Worm (Caenorhabditis elegans) whole organism, L4 larva: ENCODE data around the gene madf-8.

Experiments used
- D1046.2 ChIP-seq: fragments of 200-800 bp; sonication (Bioruptor generic); IDR thresholded peaks from 2 replicates; pipeline ENCODE4 v1.3.6; 2022; ENCODE audit warnings: missing genetic modification characterization, missing compliant biosample characterization
- T26A8.4 ChIP-seq: fragments of 200-800 bp; sonication (Bioruptor generic); IDR thresholded peaks from 2 replicates; pipeline ENCODE4 v1.3.6; 2022; ENCODE audit warnings: missing genetic modification characterization, missing compliant biosample characterization
- Y5F2A.4 ChIP-seq: fragments of 200-800 bp; sonication (Bioruptor generic); optimal IDR thresholded peaks from 2 replicates; lab custom pipeline; 2018; ENCODE audit warnings: mild to moderate bottlenecking, missing genetic modification characterization, missing compliant biosample characterization
- ZK337.2 ChIP-seq: fragments of 200-800 bp; sonication (Bioruptor generic); IDR thresholded peaks from 2 replicates; pipeline ENCODE4 v1.3.6; 2022; ENCODE audit warnings: missing genetic modification reagents, missing genetic modification characterization, missing compliant biosample characterization
- ZK546.5 ChIP-seq, 2 experiments: sonication (generic microtip); optimal IDR thresholded peaks; 2 replicates each; lab custom pipeline; 2017; ENCODE audit warnings: missing biosample characterization in 2 of 2, missing genetic modification characterization in 2 of 2
- aha-1 ChIP-seq: fragments of 150-350 bp; peaks from one replicate; lab custom pipeline; 2014; ENCODE audit warnings: missing biosample characterization, missing genetic modification characterization
- ama-1 ChIP-seq: fragments of 150-350 bp; optimal IDR thresholded peaks from 2 replicates; lab custom pipeline; 2014; ENCODE audit warnings: inconsistent platforms, mixed read lengths
- attf-4 ChIP-seq: sonication (generic microtip); optimal IDR thresholded peaks from 3 replicates; lab custom pipeline; 2017; ENCODE audit warnings: missing biosample characterization, missing genetic modification characterization
- ceh-20 ChIP-seq: fragments of 200-800 bp; sonication (Bioruptor generic); IDR thresholded peaks from 2 replicates; pipeline ENCODE4 v1.3.6; 2022; ENCODE audit warnings: missing genetic modification reagents, missing genetic modification characterization, missing compliant biosample characterization
- ceh-28 ChIP-seq: fragments of 150-350 bp; optimal IDR thresholded peaks from 2 replicates; lab custom pipeline; 2014; ENCODE audit warnings: missing biosample characterization, missing genetic modification reagents, missing genetic modification characterization
- ceh-62 ChIP-seq: sonication (generic microtip); optimal IDR thresholded peaks from 2 replicates; lab custom pipeline; 2017; ENCODE audit warnings: missing biosample characterization, missing genetic modification characterization
- ceh-82 ChIP-seq: sonication (generic microtip); optimal IDR thresholded peaks from 2 replicates; lab custom pipeline; 2017; ENCODE audit warnings: missing biosample characterization, missing genetic modification characterization
- ctbp-1 ChIP-seq: fragments of 200-800 bp; sonication (Bioruptor generic); IDR thresholded peaks from 2 replicates; pipeline ENCODE4 v1.3.6; 2022; ENCODE audit warnings: missing genetic modification reagents, missing genetic modification characterization, missing compliant biosample characterization
- dmd-6 ChIP-seq: fragments of 200-800 bp; sonication (Bioruptor generic); IDR thresholded peaks from 2 replicates; pipeline ENCODE4 v1.3.6; 2022; ENCODE audit warnings: missing genetic modification reagents, missing genetic modification characterization, missing compliant biosample characterization
- dpl-1 ChIP-seq: fragments of 150-350 bp; optimal IDR thresholded peaks from 2 replicates; lab custom pipeline; 2014; ENCODE audit warnings: missing biosample characterization, missing genetic modification reagents, missing genetic modification characterization
- duxl-1 ChIP-seq: sonication (generic microtip); optimal IDR thresholded peaks from 2 replicates; lab custom pipeline; 2016; ENCODE audit warnings: mild to moderate bottlenecking, missing genetic modification characterization, moderate library complexity, missing compliant biosample characterization; ENCODE audit not compliant: poor library complexity
- egl-43 ChIP-seq: fragments of 200-800 bp; sonication (Bioruptor generic); IDR thresholded peaks from 2 replicates; pipeline ENCODE4 v1.3.6; 2022; ENCODE audit warnings: missing genetic modification reagents, missing genetic modification characterization, missing compliant biosample characterization
- fkh-10 ChIP-seq: fragments of 150-350 bp; optimal IDR thresholded peaks from 2 replicates; lab custom pipeline; 2014; ENCODE audit warnings: missing biosample characterization, missing genetic modification reagents, missing genetic modification characterization
- gei-8 ChIP-seq: fragments of 200-800 bp; sonication (Bioruptor generic); optimal IDR thresholded peaks from 2 replicates; lab custom pipeline; 2018; ENCODE audit warnings: mild to moderate bottlenecking, missing genetic modification characterization, missing compliant biosample characterization
- hif-1 ChIP-seq, 2 experiments: sonication (generic microtip); optimal IDR thresholded peaks; 2 replicates each; lab custom pipeline; 2016 to 2017; ENCODE audit warnings: missing compliant biosample characterization in 2 of 2, missing genetic modification characterization in 2 of 2, missing genetic modification reagents in 2 of 2, missing genotype in 2 of 2, mild to moderate bottlenecking in 1 of 2
- hlh-11 ChIP-seq: fragments of 200-800 bp; sonication (Bioruptor generic); optimal IDR thresholded peaks from 2 replicates; lab custom pipeline; 2018; ENCODE audit warnings: mild to moderate bottlenecking, missing genetic modification characterization, missing compliant biosample characterization
- jun-1 ChIP-seq: fragments of 150-350 bp; optimal IDR thresholded peaks from 2 replicates; lab custom pipeline; 2014; ENCODE audit warnings: missing biosample characterization, missing genetic modification reagents, missing genetic modification characterization
- lin-13 ChIP-seq: fragments of 150-350 bp; optimal IDR thresholded peaks from 2 replicates; lab custom pipeline; 2014; ENCODE audit warnings: missing biosample characterization, missing genetic modification reagents, missing genetic modification characterization
- lin-29 ChIP-seq: fragments of 200-800 bp; sonication (Bioruptor generic); IDR thresholded peaks from 2 replicates; pipeline ENCODE4 v1.3.6; 2022; ENCODE audit warnings: missing genetic modification reagents, missing genetic modification characterization, missing compliant biosample characterization
- lin-38 ChIP-seq: fragments of 200-800 bp; sonication (Bioruptor generic); IDR thresholded peaks from 2 replicates; pipeline ENCODE4 v1.3.6; 2022; ENCODE audit warnings: missing genetic modification reagents, missing genetic modification characterization, missing compliant biosample characterization
- lin-39 ChIP-seq: fragments of 150-350 bp; optimal IDR thresholded peaks from 2 replicates; lab custom pipeline; 2014; ENCODE audit warnings: missing biosample characterization, missing genetic modification reagents, missing genetic modification characterization
- lsy-2 ChIP-seq, 2 experiments: fragments of 150-350 bp in 1 of 2; sonication (generic microtip) in 1 of 2; optimal IDR thresholded peaks; 2 replicates each; lab custom pipeline; 2014 to 2017; ENCODE audit warnings: missing biosample characterization in 2 of 2, missing genetic modification characterization in 2 of 2
- madf-9 ChIP-seq: fragments of 200-800 bp; sonication (Bioruptor generic); conservative IDR thresholded peaks from 2 replicates; pipeline ENCODE4 v1.3.6; 2022; ENCODE audit warnings: missing genetic modification reagents, missing genetic modification characterization, missing compliant biosample characterization
- mdl-1 ChIP-seq, 2 experiments: fragments of 150-350 bp in 1 of 2; sonication (generic microtip) in 1 of 2; optimal IDR thresholded peaks; 2 replicates each; lab custom pipeline; 2014 to 2017; ENCODE audit warnings: missing biosample characterization in 2 of 2, missing genetic modification characterization in 2 of 2
- mes-2 ChIP-seq: sonication (generic microtip); optimal IDR thresholded peaks from 2 replicates; lab custom pipeline; 2016; ENCODE audit warnings: missing genotype, mild to moderate bottlenecking, missing genetic modification characterization, missing compliant biosample characterization; ENCODE audit not compliant: poor library complexity, severe bottlenecking
- mxl-3 ChIP-seq: fragments of 200-800 bp; sonication (Bioruptor generic); optimal IDR thresholded peaks from 2 replicates; lab custom pipeline; 2018; ENCODE audit warnings: mild to moderate bottlenecking, missing genetic modification characterization, missing compliant biosample characterization
- nhr-25 ChIP-seq: sonication (generic microtip); optimal IDR thresholded peaks from 2 replicates; lab custom pipeline; 2017; ENCODE audit warnings: missing genetic modification characterization, mild to moderate bottlenecking, missing compliant biosample characterization, antibody characterized with exemption, moderate library complexity, borderline replicate concordance; ENCODE audit not compliant: insufficient read depth
- nhr-28 ChIP-seq: fragments of 150-350 bp; optimal IDR thresholded peaks from 2 replicates; lab custom pipeline; 2014; ENCODE audit warnings: missing biosample characterization, missing genetic modification characterization
- nhr-41 ChIP-seq: fragments of 200-800 bp; sonication (Bioruptor generic); IDR thresholded peaks from 2 replicates; pipeline ENCODE4 v1.3.6; 2022; ENCODE audit warnings: missing genetic modification reagents, missing genetic modification characterization, missing compliant biosample characterization
- nhr-42 ChIP-seq: fragments of 200-800 bp; sonication (Bioruptor generic); IDR thresholded peaks from 2 replicates; pipeline ENCODE4 v1.3.6; 2022; ENCODE audit warnings: missing genetic modification characterization, missing compliant biosample characterization
- nhr-48 ChIP-seq: sonication (generic microtip); optimal IDR thresholded peaks from 2 replicates; lab custom pipeline; 2016; ENCODE audit warnings: mild to moderate bottlenecking, missing genetic modification characterization, missing compliant biosample characterization
- nhr-6 ChIP-seq: fragments of 150-350 bp; optimal IDR thresholded peaks from 2 replicates; lab custom pipeline; 2014; ENCODE audit warnings: missing biosample characterization, missing genetic modification characterization
- php-3 ChIP-seq: fragments of 200-800 bp; sonication (Bioruptor generic); IDR thresholded peaks from 2 replicates; pipeline ENCODE4 v1.3.6; 2022; ENCODE audit warnings: missing genetic modification reagents, missing genetic modification characterization, missing compliant biosample characterization
- rbr-2 ChIP-seq: sonication (generic microtip); optimal IDR thresholded peaks from 2 replicates; lab custom pipeline; 2016; ENCODE audit warnings: missing genotype, missing genetic modification characterization, missing compliant biosample characterization
- saeg-2 ChIP-seq: fragments of 200-800 bp; sonication (Bioruptor generic); IDR thresholded peaks from 2 replicates; pipeline ENCODE4 v1.3.6; 2022; ENCODE audit warnings: missing genetic modification reagents, missing genetic modification characterization, missing compliant biosample characterization
- sdz-12 ChIP-seq: fragments of 200-800 bp; sonication (Bioruptor generic); optimal IDR thresholded peaks from 2 replicates; lab custom pipeline; 2018; ENCODE audit warnings: mild to moderate bottlenecking, missing genetic modification characterization, missing compliant biosample characterization
- set-16 ChIP-seq: fragments of 200-800 bp; sonication (Bioruptor generic); IDR thresholded peaks from 2 replicates; pipeline ENCODE4 v1.3.6; 2022; ENCODE audit warnings: missing genetic modification reagents, missing genetic modification characterization, missing compliant biosample characterization
- skn-1 ChIP-seq: fragments of 150-350 bp; optimal IDR thresholded peaks from 2 replicates; lab custom pipeline; 2014; ENCODE audit warnings: missing biosample characterization, missing genetic modification characterization
- snpc-4 ChIP-seq: fragments of 150-350 bp; optimal IDR thresholded peaks from 2 replicates; lab custom pipeline; 2014; ENCODE audit warnings: missing biosample characterization, missing genetic modification characterization
- spr-3 ChIP-seq: fragments of 200-800 bp; sonication (Bioruptor generic); optimal IDR thresholded peaks from 2 replicates; lab custom pipeline; 2018; ENCODE audit warnings: mild to moderate bottlenecking, missing genetic modification characterization, missing compliant biosample characterization
- unc-130 ChIP-seq: sonication (generic microtip); optimal IDR thresholded peaks from 2 replicates; lab custom pipeline; 2016; ENCODE audit warnings: missing genetic modification reagents, missing genetic modification characterization, missing compliant biosample characterization
- unc-39 ChIP-seq: sonication (generic microtip); optimal IDR thresholded peaks from 2 replicates; lab custom pipeline; 2017; ENCODE audit warnings: missing biosample characterization, missing genetic modification characterization
- unc-62 ChIP-seq, 3 experiments: fragments of 150-350 bp in 1 of 3; sonication (generic microtip); optimal IDR thresholded peaks in 2 of 3; peaks in 1 of 3; 1 replicate in 1 of 3; 2 replicates in 2 of 3; lab custom pipeline; 2014 to 2017; ENCODE audit warnings: missing biosample characterization in 3 of 3, missing genetic modification characterization in 3 of 3, missing genetic modification reagents in 3 of 3, missing genotype in 1 of 3
- vab-7 ChIP-seq: fragments of 200-800 bp; sonication (Bioruptor generic); IDR thresholded peaks from 2 replicates; pipeline ENCODE4 v1.3.6; 2022; ENCODE audit warnings: missing genetic modification reagents, missing genetic modification characterization, missing compliant biosample characterization
- zip-11 ChIP-seq: fragments of 200-800 bp; sonication (Bioruptor generic); IDR thresholded peaks from 2 replicates; pipeline ENCODE4 v1.3.6; 2022; ENCODE audit warnings: missing genetic modification characterization, missing compliant biosample characterization
- ztf-11 ChIP-seq: fragments of 150-350 bp; optimal IDR thresholded peaks from 2 replicates; lab custom pipeline; 2014; ENCODE audit warnings: missing biosample characterization, missing genetic modification characterization

madf-8 gene

DNA sequence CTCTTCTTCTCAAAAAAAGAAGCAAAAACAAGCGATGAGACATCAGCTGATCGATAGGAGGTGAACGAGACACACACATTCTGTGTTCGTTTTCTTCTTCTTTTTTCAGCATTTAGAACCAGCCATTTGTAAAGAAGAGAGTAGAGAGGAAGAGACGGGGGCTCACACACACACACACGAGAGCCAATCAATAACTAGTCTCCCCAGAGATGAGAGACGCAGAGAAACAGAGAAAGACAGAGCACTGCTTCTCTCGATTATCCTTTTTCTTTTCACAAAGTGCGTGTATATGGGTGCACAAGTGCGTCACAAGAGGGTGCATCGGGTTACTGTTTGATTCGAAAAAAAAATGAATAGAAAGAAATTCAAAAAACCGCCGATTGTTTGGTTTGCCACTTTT, 26.7 kb upstream of the madf-8 start:
- TF ChIP-seq ZK546.5 (tag; optimal IDR thresholded peaks at IDR 0.05; lab: Kevin White, UChicago): no peak
- peak; percentile 94 for TF ChIP-seq aha-1 (tag; lab: Kevin White, UChicago)
- TF ChIP-seq saeg-2 (GFP tag; lab: Robert Waterston, UW): peak; percentile 9; the same call in 1 of the 2 replicates
- peak; percentile 72 for TF ChIP-seq egl-43 (GFP tag; lab: Robert Waterston, UW)
- no peak for TF ChIP-seq jun-1 (tag; lab: Kevin White, UChicago)
- TF ChIP-seq sdz-12 (GFP tag; lab: Kevin White, UChicago): no peak
- no peak for TF ChIP-seq unc-62 (GFP tag; optimal IDR thresholded peaks at IDR 0.05 in 1 of 2; lab: Kevin White, UChicago)
- no peak for TF ChIP-seq unc-62 (tag; optimal IDR thresholded peaks at IDR 0.05; lab: Kevin White, UChicago)
- TF ChIP-seq rbr-2 (tag; lab: Kevin White, UChicago): peak; percentile 85
- peak; percentile 61 for TF ChIP-seq lin-39 (tag; lab: Kevin White, UChicago)
- peak; percentile 78 for TF ChIP-seq hlh-11 (tag; lab: Kevin White, UChicago)
- TF ChIP-seq zip-11 (GFP tag; lab: Robert Waterston, UW): no peak
- no peak for TF ChIP-seq snpc-4 (tag; lab: Kevin White, UChicago)
- no peak for TF ChIP-seq mxl-3 (GFP tag; lab: Kevin White, UChicago)
- no peak for TF ChIP-seq ZK337.2 (GFP tag; lab: Robert Waterston, UW)
- TF ChIP-seq nhr-48: peak; percentile 33
- TF ChIP-seq php-3 (GFP tag; lab: Robert Waterston, UW): no peak
- peak in 1 of 2 experiments; percentile 56 for TF ChIP-seq mdl-1 (tag; optimal IDR thresholded peaks at IDR 0.05; lab: Kevin White, UChicago)
- no peak for TF ChIP-seq madf-9 (GFP tag; lab: Robert Waterston, UW)
- TF ChIP-seq unc-130 (GFP tag; lab: Kevin White, UChicago): no peak
- TF ChIP-seq mes-2 (tag; lab: Kevin White, UChicago): peak; percentile 20
- peak; percentile 93 for TF ChIP-seq fkh-10 (GFP tag; lab: Kevin White, UChicago)
- no peak for TF ChIP-seq nhr-28
- TF ChIP-seq ceh-20: 0 out of 2 replicates have a peak, but pooled peaks have one; percentile 52
- no peak for TF ChIP-seq set-16 (GFP tag; lab: Robert Waterston, UW)
- peak; percentile 80 for TF ChIP-seq ctbp-1
- no peak for TF ChIP-seq D1046.2 (GFP tag; lab: Robert Waterston, UW)
- no peak for TF ChIP-seq ztf-11 (tag; lab: Kevin White, UChicago)
- peak; percentile 67 for TF ChIP-seq ceh-28 (tag; lab: Kevin White, UChicago)
- peak; percentile 60 to 81 for TF ChIP-seq lsy-2 (tag; optimal IDR thresholded peaks at IDR 0.05; lab: Kevin White, UChicago)
- TF ChIP-seq dpl-1 (GFP tag; lab: Kevin White, UChicago): peak; percentile 29
- no peak for TF ChIP-seq attf-4
- TF ChIP-seq ceh-82 (tag; lab: Kevin White, UChicago): no peak
- no peak for TF ChIP-seq nhr-41 (GFP tag; lab: Robert Waterston, UW)
- TF ChIP-seq lin-38: 0 out of 2 replicates have a peak, but pooled peaks have one; percentile 18
- TF ChIP-seq vab-7 (GFP tag; lab: Robert Waterston, UW): no peak
- no peak for TF ChIP-seq gei-8 (GFP tag; lab: Kevin White, UChicago)
- no peak for TF ChIP-seq spr-3
- TF ChIP-seq skn-1 (tag; lab: Kevin White, UChicago): no peak
- TF ChIP-seq dmd-6: no peak
- TF ChIP-seq ceh-62 (tag; lab: Kevin White, UChicago): no peak
- TF ChIP-seq lin-29: no peak
- TF ChIP-seq nhr-25 (tag; lab: Kevin White, UChicago): no peak
- peak in 1 of 2 experiments; percentile 65 for TF ChIP-seq hif-1 (tag; optimal IDR thresholded peaks at IDR 0.05; lab: Kevin White, UChicago)
- TF ChIP-seq ama-1 (lab: Kevin White, UChicago): no peak
- TF ChIP-seq nhr-42 (GFP tag; lab: Robert Waterston, UW): no peak
- TF ChIP-seq unc-39 (tag; lab: Kevin White, UChicago): no peak
- no peak for TF ChIP-seq Y5F2A.4
- TF ChIP-seq lin-13 (GFP tag; lab: Kevin White, UChicago): no peak
- no peak for TF ChIP-seq nhr-6 (tag; lab: Kevin White, UChicago)
- peak; percentile 50; the same call in 1 of the 2 replicates for TF ChIP-seq T26A8.4 (GFP tag; lab: Robert Waterston, UW)
- TF ChIP-seq duxl-1 (tag; lab: Kevin White, UChicago): no peak
